Fruit fly (Drosophila melanogaster) whole organism, embryonic: ENCODE measurements around the gene CG5846.
A peak's percentile ranks its signal among the peaks of the same experiment; 100 is the strongest.

Source experiments
- Antp ChIP-seq: fragments of 200-800 bp; sonication (Bioruptor generic); optimal IDR thresholded peaks from 3 replicates; lab custom pipeline; 2016; ENCODE audit warnings: missing biosample characterization, missing genetic modification characterization
- Bdp1 ChIP-seq: fragments of 200-800 bp; sonication (Bioruptor generic); optimal IDR thresholded peaks from 3 replicates; lab custom pipeline; 2016; ENCODE audit warnings: missing biosample characterization, missing genetic modification characterization
- CG12155 ChIP-seq: fragments of 200-800 bp; sonication (Bioruptor generic); optimal IDR thresholded peaks from 3 replicates; lab custom pipeline; 2016; ENCODE audit warnings: missing biosample characterization, missing genetic modification characterization
- CG12659 ChIP-seq: fragments of 200-800 bp; sonication (Bioruptor generic); optimal IDR thresholded peaks from 3 replicates; lab custom pipeline; 2017; ENCODE audit warnings: mild to moderate bottlenecking, missing biosample characterization, missing genetic modification reagents, missing genetic modification characterization
- CG13424 ChIP-seq: fragments of 200-800 bp; sonication (Bioruptor generic); optimal IDR thresholded peaks from 2 replicates; lab custom pipeline; 2019; ENCODE audit warnings: missing biosample characterization, mild to moderate bottlenecking, missing genetic modification characterization, moderate library complexity
- CG14441 ChIP-seq: fragments of 200-800 bp; sonication (Bioruptor generic); IDR thresholded peaks from 2 replicates; pipeline ENCODE4 v1.3.6; 2022; ENCODE audit warnings: missing biosample characterization, missing genetic modification characterization
- CG14710 ChIP-seq: fragments of 200-800 bp; sonication (Bioruptor generic); optimal IDR thresholded peaks from 3 replicates; lab custom pipeline; 2019; ENCODE audit warnings: missing biosample characterization, mild to moderate bottlenecking, missing genetic modification characterization, moderate library complexity
- CG15479 ChIP-seq: fragments of 200-800 bp; sonication (Bioruptor generic); optimal IDR thresholded peaks from 3 replicates; lab custom pipeline; 2019; ENCODE audit warnings: missing biosample characterization, mild to moderate bottlenecking, missing genetic modification characterization, moderate library complexity
- CG17328 ChIP-seq: fragments of 200-800 bp; sonication (Bioruptor generic); IDR thresholded peaks from 2 replicates; pipeline ENCODE4 v1.3.6; 2022; ENCODE audit warnings: missing biosample characterization, missing genetic modification characterization
- CG17612 ChIP-seq: fragments of 200-800 bp; sonication (Bioruptor generic); IDR thresholded peaks from 2 replicates; pipeline ENCODE4 v1.3.6; 2022; ENCODE audit warnings: missing biosample characterization, missing genetic modification characterization
- CG18262 ChIP-seq: fragments of 200-800 bp; optimal IDR thresholded peaks from 3 replicates; lab custom pipeline; 2019; ENCODE audit warnings: missing biosample characterization, mild to moderate bottlenecking, missing genetic modification characterization, moderate library complexity
- CG18599 ChIP-seq: fragments of 200-800 bp; sonication (Bioruptor generic); optimal IDR thresholded peaks from 3 replicates; lab custom pipeline; 2017; ENCODE audit warnings: missing biosample characterization, missing genetic modification characterization, mild to moderate bottlenecking, moderate library complexity, missing genetic modification reagents
- CG2202 ChIP-seq: fragments of 200-800 bp; sonication (Bioruptor generic); optimal IDR thresholded peaks from 2 replicates; lab custom pipeline; 2018; ENCODE audit warnings: missing biosample characterization, mild to moderate bottlenecking, missing genetic modification characterization
- CG2678 ChIP-seq: fragments of 200-800 bp; sonication (Bioruptor generic); optimal IDR thresholded peaks from 3 replicates; lab custom pipeline; 2019; ENCODE audit warnings: missing biosample characterization, mild to moderate bottlenecking, missing genetic modification characterization, moderate library complexity
- CG30403 ChIP-seq: fragments of 200-800 bp; sonication (Bioruptor generic); optimal IDR thresholded peaks from 3 replicates; lab custom pipeline; 2016; ENCODE audit warnings: missing biosample characterization, missing genetic modification characterization
- CG31388 ChIP-seq: fragments of 200-800 bp; sonication (Bioruptor generic); optimal IDR thresholded peaks from 2 replicates; lab custom pipeline; 2016; ENCODE audit warnings: missing biosample characterization, missing genetic modification characterization
- CG3995 ChIP-seq: fragments of 200-800 bp; sonication (Bioruptor generic); optimal IDR thresholded peaks from 3 replicates; lab custom pipeline; 2016; ENCODE audit warnings: missing biosample characterization, missing genetic modification characterization
- CG43689 ChIP-seq: fragments of 200-800 bp; sonication (Bioruptor generic); IDR thresholded peaks from 2 replicates; pipeline ENCODE4 v1.3.6; 2022; ENCODE audit warnings: missing biosample characterization, missing genetic modification characterization
- CG4617 ChIP-seq: fragments of 200-800 bp; sonication (Bioruptor generic); optimal IDR thresholded peaks from 3 replicates; lab custom pipeline; 2016; ENCODE audit warnings: missing biosample characterization, missing genetic modification characterization, borderline replicate concordance
- CG6813 ChIP-seq: fragments of 200-800 bp; sonication (Bioruptor generic); optimal IDR thresholded peaks from 2 replicates; lab custom pipeline; 2017; ENCODE audit warnings: missing biosample characterization, missing genetic modification characterization, mild to moderate bottlenecking, moderate library complexity, missing genetic modification reagents
- ERR ChIP-seq: fragments of 200-800 bp; sonication (Bioruptor generic); optimal IDR thresholded peaks from 2 replicates; lab custom pipeline; 2016; ENCODE audit warnings: missing biosample characterization, missing genetic modification characterization
- Elba2 ChIP-seq: fragments of 200-800 bp; sonication (Bioruptor generic); optimal IDR thresholded peaks from 3 replicates; lab custom pipeline; 2016; ENCODE audit warnings: missing biosample characterization, missing genetic modification characterization
- Fer3 ChIP-seq: fragments of 200-800 bp; sonication (Bioruptor generic); optimal IDR thresholded peaks from 2 replicates; lab custom pipeline; 2018; ENCODE audit warnings: missing biosample characterization, mild to moderate bottlenecking, missing genetic modification characterization, moderate library complexity
- Gsc ChIP-seq: fragments of 200-800 bp; sonication (Bioruptor generic); IDR thresholded peaks from 2 replicates; pipeline ENCODE4 v1.3.6; 2022; ENCODE audit warnings: missing biosample characterization, missing genetic modification characterization
- Hmr ChIP-seq: fragments of 200-800 bp; sonication (Bioruptor generic); optimal IDR thresholded peaks from 3 replicates; lab custom pipeline; 2017; ENCODE audit warnings: mild to moderate bottlenecking, missing biosample characterization, missing genetic modification reagents, missing genetic modification characterization
- Lhr ChIP-seq: fragments of 200-800 bp; sonication (Bioruptor generic); optimal IDR thresholded peaks from 3 replicates; lab custom pipeline; 2017; ENCODE audit warnings: mild to moderate bottlenecking, missing biosample characterization, missing genetic modification reagents, missing genetic modification characterization
- NfI ChIP-seq: fragments of 200-800 bp; sonication (Bioruptor generic); optimal IDR thresholded peaks from 3 replicates; lab custom pipeline; 2018; ENCODE audit warnings: missing biosample characterization, mild to moderate bottlenecking, missing genetic modification characterization, moderate library complexity
- PHDP ChIP-seq: fragments of 200-800 bp; sonication (Bioruptor generic); optimal IDR thresholded peaks from 3 replicates; lab custom pipeline; 2018; ENCODE audit warnings: missing biosample characterization, mild to moderate bottlenecking, missing genetic modification characterization, moderate library complexity
- Scr ChIP-seq: fragments of 200-800 bp; sonication (Bioruptor generic); IDR thresholded peaks from 2 replicates; pipeline ENCODE4 v1.3.6; 2022; ENCODE audit warnings: missing biosample characterization, missing genetic modification characterization; ENCODE audit not compliant: partially characterized antibody
- Ssrp ChIP-seq: fragments of 200-800 bp; sonication (Bioruptor generic); optimal IDR thresholded peaks from 2 replicates; lab custom pipeline; 2018; ENCODE audit warnings: missing biosample characterization, mild to moderate bottlenecking, missing genetic modification characterization, moderate library complexity
- TFAM ChIP-seq: fragments of 200-800 bp; sonication (Bioruptor generic); optimal IDR thresholded peaks from 2 replicates; lab custom pipeline; 2017; ENCODE audit warnings: missing biosample characterization, missing genetic modification characterization, inconsistent platforms
- Tbp ChIP-seq: fragments of >200 bp; optimal IDR thresholded peaks from 2 replicates; lab custom pipeline; 2018; ENCODE audit warnings: missing biosample characterization, missing genetic modification characterization
- Trl ChIP-seq, 3 experiments: fragments of >200 bp in 2 of 3; fragments of 200-800 bp in 1 of 3; sonication (Bioruptor generic) in 1 of 3; optimal IDR thresholded peaks; 2 replicates in 1 of 3; 3 replicates in 2 of 3; lab custom pipeline; 2016 to 2017; ENCODE audit warnings: missing biosample characterization in 1 of 3, missing genetic modification characterization in 1 of 3
- br ChIP-seq: fragments of >200 bp; optimal IDR thresholded peaks from 2 replicates; lab custom pipeline; 2017
- chn ChIP-seq: fragments of 200-800 bp; sonication (Bioruptor generic); optimal IDR thresholded peaks from 2 replicates; lab custom pipeline; 2016; ENCODE audit warnings: missing biosample characterization, missing genetic modification characterization
- danr ChIP-seq: fragments of 200-800 bp; sonication (Bioruptor generic); IDR thresholded peaks from 2 replicates; pipeline ENCODE4 v1.3.6; 2022; ENCODE audit warnings: missing biosample characterization, missing genetic modification characterization
- esg ChIP-seq: fragments of 200-800 bp; sonication (Bioruptor generic); conservative IDR thresholded peaks from 2 replicates; pipeline ENCODE4 v1.3.6; 2022; ENCODE audit warnings: missing biosample characterization, missing genetic modification characterization
- ftz-f1 ChIP-seq: fragments of 200-800 bp; sonication (Bioruptor generic); optimal IDR thresholded peaks from 2 replicates; lab custom pipeline; 2016; ENCODE audit warnings: missing biosample characterization, missing genetic modification characterization
- grn ChIP-seq: fragments of 200-800 bp; sonication (Bioruptor generic); optimal IDR thresholded peaks from 3 replicates; lab custom pipeline; 2017; ENCODE audit warnings: missing biosample characterization, missing genetic modification characterization
- hth ChIP-seq: fragments of >200 bp; optimal IDR thresholded peaks from 2 replicates; lab custom pipeline; 2017; ENCODE audit warnings: inconsistent platforms
- kay ChIP-seq: fragments of 200-800 bp; sonication (Bioruptor generic); optimal IDR thresholded peaks from 2 replicates; lab custom pipeline; 2016; ENCODE audit warnings: missing biosample characterization, missing genetic modification characterization
- nom ChIP-seq: fragments of 200-800 bp; sonication (Bioruptor generic); optimal IDR thresholded peaks from 2 replicates; lab custom pipeline; 2017; ENCODE audit warnings: missing biosample characterization, missing genetic modification characterization, mild to moderate bottlenecking, moderate library complexity, missing genetic modification reagents
- pita ChIP-seq: fragments of 200-800 bp; sonication (Bioruptor generic); optimal IDR thresholded peaks from 2 replicates; lab custom pipeline; 2017; ENCODE audit warnings: missing biosample characterization, mild to moderate bottlenecking, missing genetic modification characterization
- row ChIP-seq: fragments of 200-800 bp; sonication (Bioruptor generic); IDR thresholded peaks from 3 replicates; pipeline ENCODE4 v1.3.6; 2022; ENCODE audit warnings: missing biosample characterization, missing genetic modification characterization
- run ChIP-seq: fragments of 200-800 bp; sonication (Bioruptor generic); optimal IDR thresholded peaks from 3 replicates; lab custom pipeline; 2018; ENCODE audit warnings: missing biosample characterization, mild to moderate bottlenecking, missing genetic modification characterization
- salm ChIP-seq: fragments of 200-800 bp; sonication (Bioruptor generic); optimal IDR thresholded peaks from 2 replicates; lab custom pipeline; 2018; ENCODE audit warnings: missing biosample characterization, mild to moderate bottlenecking, missing genetic modification characterization
- sd ChIP-seq: fragments of 200-800 bp; sonication (Bioruptor generic); optimal IDR thresholded peaks from 3 replicates; lab custom pipeline; 2018; ENCODE audit warnings: missing biosample characterization, mild to moderate bottlenecking, missing genetic modification characterization, moderate library complexity
- sima ChIP-seq: fragments of 200-800 bp; sonication (Bioruptor generic); optimal IDR thresholded peaks from 2 replicates; lab custom pipeline; 2016; ENCODE audit warnings: missing biosample characterization, missing genetic modification characterization
- vnd ChIP-seq: fragments of 200-800 bp; sonication (Bioruptor generic); IDR thresholded peaks from 3 replicates; pipeline ENCODE4 v1.3.6; 2022; ENCODE audit warnings: missing biosample characterization, missing genetic modification characterization; ENCODE audit not compliant: partially characterized antibody
- zf30C ChIP-seq: fragments of 200-800 bp; sonication (Bioruptor generic); optimal IDR thresholded peaks from 3 replicates; lab custom pipeline; 2018; ENCODE audit warnings: missing biosample characterization, mild to moderate bottlenecking, missing genetic modification characterization

The CG5846 gene

DNA sequence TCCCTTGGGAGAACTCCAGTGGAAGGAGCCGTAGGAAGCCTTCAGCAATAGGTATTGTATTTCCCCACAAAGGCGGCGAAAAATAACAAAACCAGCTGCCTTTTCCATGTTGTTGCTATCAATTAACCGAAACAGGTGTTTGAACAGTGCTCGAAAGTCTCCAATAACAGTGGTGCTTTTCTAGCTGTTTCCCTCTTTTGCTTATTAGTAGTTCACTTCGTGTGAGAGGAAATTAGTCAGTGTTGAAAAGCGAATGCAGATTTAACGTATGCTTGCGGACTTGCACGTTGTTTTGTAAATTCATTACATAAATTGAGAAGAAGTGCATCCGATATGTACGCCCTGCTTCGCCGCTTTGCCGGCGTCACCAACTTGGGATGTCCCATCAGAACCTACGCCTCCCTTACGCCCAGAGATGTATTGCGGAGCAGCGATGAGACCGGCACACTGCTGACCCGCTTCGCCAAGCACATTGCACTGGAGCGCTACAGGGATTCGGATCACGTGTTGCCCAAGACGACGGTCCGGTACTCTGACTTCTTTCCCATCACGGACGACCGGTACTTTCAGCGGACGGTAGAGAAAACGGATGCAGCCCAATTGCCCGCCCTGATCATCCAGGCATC lies 18.3 kb downstream of the CG5846 start, which contains the start of the genes Datp and CG4619 (continued):
- TF ChIP-seq Elba2 (GFP tag; lab: Kevin White, UChicago): peak; percentile 61
- peak; percentile 16 for TF ChIP-seq CG6813 (GFP tag; lab: Kevin White, UChicago)
- TF ChIP-seq sd (tag; lab: Kevin White, UChicago): no peak
- TF ChIP-seq CG43689 (GFP tag; lab: Robert Waterston, UW): no peak
- TF ChIP-seq CG2202 (tag; lab: Kevin White, UChicago): no peak
- no peak for TF ChIP-seq CG30403
- TF ChIP-seq CG14441 (GFP tag; lab: Robert Waterston, UW): 0 out of 2 replicates have a peak, but pooled peaks have one; percentile 35
- TF ChIP-seq br (lab: Kevin White, UChicago): no peak
- TF ChIP-seq danr: no peak
- TF ChIP-seq CG14710 (tag; lab: Kevin White, UChicago): peak; percentile 37
- TF ChIP-seq kay: no peak
- no peak for TF ChIP-seq Ssrp (tag; lab: Kevin White, UChicago)
- TF ChIP-seq CG2678 (tag; lab: Kevin White, UChicago): no peak
- TF ChIP-seq chn (GFP tag; lab: Kevin White, UChicago): no peak
- no peak for TF ChIP-seq pita
- no peak for TF ChIP-seq esg (GFP tag; lab: Robert Waterston, UW)
- TF ChIP-seq CG17612 (GFP tag; lab: Robert Waterston, UW): no peak
- TF ChIP-seq row (GFP tag; lab: Robert Waterston, UW): peak; percentile 61
- no peak for TF ChIP-seq Scr (GFP tag; lab: Robert Waterston, UW)
- no peak for TF ChIP-seq CG18262 (tag; lab: Kevin White, UChicago)
- TF ChIP-seq hth (lab: Kevin White, UChicago): no peak
- no peak for TF ChIP-seq run (tag; lab: Kevin White, UChicago)
- TF ChIP-seq ftz-f1 (GFP tag; lab: Kevin White, UChicago): no peak
- peak; percentile 29; the same call in 1 of the 2 replicates for TF ChIP-seq CG17328
- peak; percentile 55 for TF ChIP-seq CG4617
- TF ChIP-seq Antp (GFP tag; lab: Kevin White, UChicago): peak; percentile 33
- peak; percentile 36 for TF ChIP-seq CG3995 (GFP tag; lab: Kevin White, UChicago)
- TF ChIP-seq CG12659 (GFP tag; lab: Kevin White, UChicago): peak; percentile 44
- no peak for TF ChIP-seq PHDP (tag; lab: Kevin White, UChicago)
- no peak for TF ChIP-seq grn (GFP tag; lab: Kevin White, UChicago)
- no peak for TF ChIP-seq Lhr (GFP tag; lab: Kevin White, UChicago)
- TF ChIP-seq sima: no peak
- TF ChIP-seq CG12155: peak; percentile 11
- TF ChIP-seq TFAM (GFP tag; lab: Kevin White, UChicago): no peak
- TF ChIP-seq Bdp1 (GFP tag; lab: Kevin White, UChicago): peak; percentile 48
- no peak for TF ChIP-seq CG15479 (GFP tag; lab: Kevin White, UChicago)
- TF ChIP-seq zf30C (GFP tag; lab: Kevin White, UChicago): peak; percentile 19
- TF ChIP-seq Trl (optimal IDR thresholded peaks at IDR 0.05; lab: Kevin White, UChicago): peak in 1 of 2 experiments; percentile 15
- TF ChIP-seq Trl (GFP tag; optimal IDR thresholded peaks at IDR 0.05; lab: Kevin White, UChicago): peak; percentile 64
- TF ChIP-seq vnd (GFP tag; lab: Robert Waterston, UW): no peak
- no peak for TF ChIP-seq nom
- TF ChIP-seq Hmr (GFP tag; lab: Kevin White, UChicago): no peak
- TF ChIP-seq ERR (GFP tag; lab: Kevin White, UChicago): no peak
- no peak for TF ChIP-seq Fer3 (tag; lab: Kevin White, UChicago)
- TF ChIP-seq Gsc (GFP tag; lab: Robert Waterston, UW): no peak
- TF ChIP-seq CG13424 (tag; lab: Kevin White, UChicago): peak; percentile 3
- no peak for TF ChIP-seq CG31388
- peak; percentile 61 for TF ChIP-seq NfI (GFP tag; lab: Kevin White, UChicago)
- TF ChIP-seq CG18599 (GFP tag; lab: Kevin White, UChicago): peak; percentile 72
- TF ChIP-seq salm (tag; lab: Kevin White, UChicago): no peak
- no peak for TF ChIP-seq Tbp (GFP tag; lab: Kevin White, UChicago)
